Fruit fly (Drosophila melanogaster): Measurements from ENCODE around the gene dnc.

The dnc gene

dm6 chrX:3349598-3350237, 173.5 kb downstream of the dnc start:
- no peak for TF ChIP-seq fru (GFP tag; optimal IDR thresholded peaks at IDR 0.05)
- TF ChIP-seq CG9705 (GFP tag; optimal IDR thresholded peaks at IDR 0.05) = no peak
- TF ChIP-seq jim (GFP tag; optimal IDR thresholded peaks at IDR 0.05) = no peak
- no peak for TF ChIP-seq usp (GFP tag; optimal IDR thresholded peaks at IDR 0.05)
- TF ChIP-seq Vsx2 (GFP tag; optimal IDR thresholded peaks at IDR 0.05; ENCODE audit: partially characterized antibody) = no peak
- no peak for TF ChIP-seq br (GFP tag; optimal IDR thresholded peaks at IDR 0.05)
- no peak for TF ChIP-seq N (GFP tag; optimal IDR thresholded peaks at IDR 0.05)
- TF ChIP-seq brk (GFP tag; optimal IDR thresholded peaks at IDR 0.05) = no peak
- TF ChIP-seq GATAd (GFP tag; optimal IDR thresholded peaks at IDR 0.05) = no peak
- no peak for TF ChIP-seq Dif (GFP tag; optimal IDR thresholded peaks at IDR 0.05; ENCODE audit: partially characterized antibody)
- no peak for TF ChIP-seq Sp1 (GFP tag; optimal IDR thresholded peaks at IDR 0.05)
- TF ChIP-seq sage (GFP tag; optimal IDR thresholded peaks at IDR 0.05) = no peak
- no peak for TF ChIP-seq Mio (GFP tag; optimal IDR thresholded peaks at IDR 0.05)
- TF ChIP-seq foxo (GFP tag; optimal IDR thresholded peaks at IDR 0.05) = no peak
- TF ChIP-seq pan (optimal IDR thresholded peaks at IDR 0.05) = no peak
- no peak for TF ChIP-seq OdsH (GFP tag; optimal IDR thresholded peaks at IDR 0.05)

dm6 chrX:3350982-3351381, 174.7 kb downstream of the dnc start:
- no peak for TF ChIP-seq Myc (optimal IDR thresholded peaks at IDR 0.05)
- TF ChIP-seq rgr (GFP tag; optimal IDR thresholded peaks at IDR 0.05) = no peak
- no peak for TF ChIP-seq br (GFP tag; optimal IDR thresholded peaks at IDR 0.05)
- no peak for TF ChIP-seq CrebA (GFP tag; optimal IDR thresholded peaks at IDR 0.05; ENCODE audit: borderline replicate concordance)
- TF ChIP-seq N (GFP tag; optimal IDR thresholded peaks at IDR 0.05) = no peak
- no peak for TF ChIP-seq Mio (GFP tag; optimal IDR thresholded peaks at IDR 0.05)
- no peak for TF ChIP-seq Abd-B (GFP tag; optimal IDR thresholded peaks at IDR 0.05)
- no peak for TF ChIP-seq ey (GFP tag; optimal IDR thresholded peaks at IDR 0.05)
- TF ChIP-seq woc (GFP tag; optimal IDR thresholded peaks at IDR 0.05) = no peak
- no peak for TF ChIP-seq tai (GFP tag; optimal IDR thresholded peaks at IDR 0.05)
- no peak for TF ChIP-seq lola (GFP tag; optimal IDR thresholded peaks at IDR 0.05)
- no peak for TF ChIP-seq h (GFP tag; optimal IDR thresholded peaks at IDR 0.05)
- TF ChIP-seq Hnf4 (GFP tag; optimal IDR thresholded peaks at IDR 0.05) = no peak
- no peak for TF ChIP-seq psq (GFP tag; optimal IDR thresholded peaks at IDR 0.05)
- no peak for TF ChIP-seq CG9705 (GFP tag; optimal IDR thresholded peaks at IDR 0.05)
- no peak for TF ChIP-seq brk (GFP tag; optimal IDR thresholded peaks at IDR 0.05)
- no peak for TF ChIP-seq GATAd (GFP tag; optimal IDR thresholded peaks at IDR 0.05)
- TF ChIP-seq pan (optimal IDR thresholded peaks at IDR 0.05) = no peak

- no peak for TF ChIP-seq sv (GFP tag; optimal IDR thresholded peaks at IDR 0.05)
- no peak for TF ChIP-seq psq (GFP tag; optimal IDR thresholded peaks at IDR 0.05)
- TF ChIP-seq HLH106 (tag; optimal IDR thresholded peaks at IDR 0.05) = no peak
- TF ChIP-seq Abd-B (GFP tag; optimal IDR thresholded peaks at IDR 0.05) = no peak
- no peak for TF ChIP-seq foxo (GFP tag; optimal IDR thresholded peaks at IDR 0.05)
- TF ChIP-seq dsf (GFP tag; optimal IDR thresholded peaks at IDR 0.05; ENCODE audit: borderline replicate concordance) = no peak
These were observed 175.3 kb downstream of the dnc start for dm6 chrX:3351560-3351959.

dm6 chrX:3354439-3354838, 178.2 kb downstream of the dnc start:
- TF ChIP-seq Vsx2 (GFP tag; optimal IDR thresholded peaks at IDR 0.05; ENCODE audit: partially characterized antibody) (no peak), Myc (optimal IDR thresholded peaks at IDR 0.05) (no peak), jim (GFP tag; optimal IDR thresholded peaks at IDR 0.05) (no peak), HLH106 (tag; optimal IDR thresholded peaks at IDR 0.05) (no peak), Mio (GFP tag; optimal IDR thresholded peaks at IDR 0.05) (no peak), Rel (GFP tag; optimal IDR thresholded peaks at IDR 0.05) (no peak), Rel (tag; optimal IDR thresholded peaks at IDR 0.05) (no peak), woc (GFP tag; optimal IDR thresholded peaks at IDR 0.05) (no peak), dmrt93B (GFP tag; optimal IDR thresholded peaks at IDR 0.05) (no peak), Jra (GFP tag; optimal IDR thresholded peaks at IDR 0.05) (no peak), ey (GFP tag; optimal IDR thresholded peaks at IDR 0.05) (no peak), tai (GFP tag; optimal IDR thresholded peaks at IDR 0.05) (no peak), foxo (GFP tag; optimal IDR thresholded peaks at IDR 0.05) (no peak)

Data from whole organism, wandering third instar larva.